Worm (Caenorhabditis elegans): Measurements from ENCODE around the gene Y53G8AR.9.

Y53G8AR.9 gene

DNA sequence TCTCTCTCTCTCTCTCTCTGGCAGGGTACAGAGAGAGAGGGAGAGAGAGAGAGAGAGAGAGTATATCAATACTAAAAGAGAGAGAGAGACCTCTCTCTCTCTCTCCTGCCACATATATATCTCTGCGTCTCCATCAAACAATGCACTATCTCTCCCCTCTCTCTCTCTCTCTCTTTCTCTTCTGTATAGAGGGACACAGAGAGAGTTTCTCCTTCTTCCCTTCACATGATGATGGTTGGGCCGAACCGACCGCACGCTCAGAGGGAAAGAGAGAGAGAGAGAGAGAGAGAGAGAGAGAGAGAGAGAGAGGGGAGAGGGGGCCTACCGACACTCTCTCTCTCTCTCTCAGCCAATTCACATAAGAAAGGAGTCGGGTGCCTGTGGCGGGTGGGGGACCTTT, 49.4 kb downstream of the Y53G8AR.9 start (continued):
- no peak for TF ChIP-seq cebp-1 (GFP tag; IDR thresholded peaks at IDR 0.05)
- peak; percentile 73 for TF ChIP-seq cebp-1 (tag; optimal IDR thresholded peaks at IDR 0.05)
- TF ChIP-seq aptf-2 (GFP tag; conservative IDR thresholded peaks at IDR 0.05), result no peak
- peak; percentile 35 for TF ChIP-seq tbp1 (GFP tag; optimal IDR thresholded peaks at IDR 0.05)
- no peak for TF ChIP-seq F23B12.7 (tag; optimal IDR thresholded peaks at IDR 0.05; ENCODE audit: insufficient read depth)
- TF ChIP-seq hsf-1 (GFP tag; IDR thresholded peaks at IDR 0.05), result no peak
- TF ChIP-seq B0261.1 (tag; optimal IDR thresholded peaks at IDR 0.05), result no peak
- no peak for TF ChIP-seq rcor-1 (GFP tag; IDR thresholded peaks at IDR 0.05)
- no peak for TF ChIP-seq ZK185.1 (tag; optimal IDR thresholded peaks at IDR 0.05; ENCODE audit: poor library complexity, severe bottlenecking)
